Fruit fly (Drosophila melanogaster) whole organism, prepupa: ENCODE measurements around the gene mldr.

Source experiments
- Blimp-1 ChIP-seq: fragments of 200-800 bp; sonication (Bioruptor generic); optimal IDR thresholded peaks from 3 replicates; lab custom pipeline; 2017; ENCODE audit warnings: missing biosample characterization, missing genetic modification characterization, mild to moderate bottlenecking, moderate library complexity, missing genetic modification reagents
- CG10669 ChIP-seq: fragments of 200-800 bp; sonication (Bioruptor generic); optimal IDR thresholded peaks from 3 replicates; lab custom pipeline; 2018; ENCODE audit warnings: missing biosample characterization, mild to moderate bottlenecking, missing genetic modification characterization, moderate library complexity
- CG11294 ChIP-seq: fragments of 200-800 bp; sonication (Bioruptor generic); IDR thresholded peaks from 2 replicates; pipeline ENCODE4 v1.3.6; 2022; ENCODE audit warnings: missing biosample characterization, missing genetic modification characterization
- CG11762 ChIP-seq: fragments of 200-800 bp; sonication (Bioruptor generic); optimal IDR thresholded peaks from 3 replicates; lab custom pipeline; 2016; ENCODE audit warnings: missing biosample characterization, missing genetic modification characterization; ENCODE audit not compliant: insufficient read depth
- CG11902 ChIP-seq: fragments of 200-800 bp; sonication (Bioruptor generic); optimal IDR thresholded peaks from 3 replicates; lab custom pipeline; 2016; ENCODE audit warnings: missing biosample characterization, missing genetic modification characterization
- CG15336 ChIP-seq: fragments of 200-800 bp; sonication (Bioruptor generic); IDR thresholded peaks from 2 replicates; pipeline ENCODE4 v1.3.6; 2022; ENCODE audit warnings: missing biosample characterization, missing genetic modification characterization
- CG1621 ChIP-seq: fragments of 200-800 bp; sonication (Bioruptor generic); optimal IDR thresholded peaks from 3 replicates; lab custom pipeline; 2018; ENCODE audit warnings: missing biosample characterization, mild to moderate bottlenecking, missing genetic modification characterization
- CG16779 ChIP-seq: fragments of 200-800 bp; sonication (Bioruptor generic); optimal IDR thresholded peaks from 3 replicates; lab custom pipeline; 2017; ENCODE audit warnings: missing biosample characterization, mild to moderate bottlenecking, missing genetic modification characterization
- CG3032 ChIP-seq: fragments of 200-800 bp; optimal IDR thresholded peaks from 2 replicates; lab custom pipeline; 2019; ENCODE audit warnings: missing biosample characterization, mild to moderate bottlenecking, missing genetic modification characterization, moderate library complexity
- CG32006 ChIP-seq: fragments of 200-800 bp; sonication (Bioruptor generic); optimal IDR thresholded peaks from 3 replicates; lab custom pipeline; 2017; ENCODE audit warnings: missing biosample characterization, mild to moderate bottlenecking, missing genetic modification characterization
- CG3919 ChIP-seq: fragments of 200-800 bp; sonication (Bioruptor generic); optimal IDR thresholded peaks from 3 replicates; lab custom pipeline; 2016; ENCODE audit warnings: missing biosample characterization, missing genetic modification characterization
- CG4318 ChIP-seq: fragments of 200-800 bp; sonication (Bioruptor generic); optimal IDR thresholded peaks from 3 replicates; lab custom pipeline; 2017; ENCODE audit warnings: missing biosample characterization, mild to moderate bottlenecking, missing genetic modification characterization
- CG6276 ChIP-seq: fragments of 200-800 bp; sonication (Bioruptor generic); optimal IDR thresholded peaks from 2 replicates; lab custom pipeline; 2017; ENCODE audit warnings: missing biosample characterization, mild to moderate bottlenecking, missing genetic modification characterization
- CG6792 ChIP-seq: fragments of 200-800 bp; sonication (Bioruptor generic); optimal IDR thresholded peaks from 3 replicates; lab custom pipeline; 2016; ENCODE audit warnings: missing biosample characterization, missing genetic modification characterization
- CG6854 ChIP-seq: fragments of 200-800 bp; sonication (Bioruptor generic); optimal IDR thresholded peaks from 2 replicates; lab custom pipeline; 2017; ENCODE audit warnings: missing biosample characterization, mild to moderate bottlenecking, missing genetic modification characterization
- CG8119 ChIP-seq: fragments of 200-800 bp; sonication (Bioruptor generic); IDR thresholded peaks from 3 replicates; pipeline ENCODE4 v1.3.6; 2022; ENCODE audit warnings: missing biosample characterization, missing genetic modification characterization
- CG8319 ChIP-seq: fragments of 200-800 bp; sonication (Bioruptor generic); optimal IDR thresholded peaks from 3 replicates; lab custom pipeline; 2016; ENCODE audit warnings: missing biosample characterization, missing genetic modification characterization
- CG8632 ChIP-seq: fragments of 200-800 bp; sonication (Bioruptor generic); optimal IDR thresholded peaks from 3 replicates; lab custom pipeline; 2016; ENCODE audit warnings: missing biosample characterization, missing genetic modification characterization
- Eip75B ChIP-seq: fragments of 200-800 bp; sonication (Bioruptor generic); optimal IDR thresholded peaks from 3 replicates; lab custom pipeline; 2016; ENCODE audit warnings: missing biosample characterization, missing genetic modification characterization
- Eip78C ChIP-seq: fragments of 200-800 bp; sonication (Bioruptor generic); peaks from one replicate; lab custom pipeline; 2016; ENCODE audit warnings: missing biosample characterization, missing genetic modification characterization
- Eip93F ChIP-seq: fragments of 200-800 bp; sonication (Bioruptor generic); optimal IDR thresholded peaks from 2 replicates; lab custom pipeline; 2016; ENCODE audit warnings: missing biosample characterization, mild to moderate bottlenecking, missing genetic modification characterization
- Ets96B ChIP-seq: fragments of 200-800 bp; optimal IDR thresholded peaks from 2 replicates; lab custom pipeline; 2019; ENCODE audit warnings: missing biosample characterization, mild to moderate bottlenecking, missing genetic modification characterization, moderate library complexity
- Hr39 ChIP-seq: fragments of 200-800 bp; sonication (Bioruptor generic); optimal IDR thresholded peaks from 2 replicates; lab custom pipeline; 2016; ENCODE audit warnings: missing biosample characterization, missing genetic modification characterization
- Lpt ChIP-seq: fragments of 200-800 bp; sonication (Bioruptor generic); optimal IDR thresholded peaks from 3 replicates; lab custom pipeline; 2016; ENCODE audit warnings: missing biosample characterization, missing genetic modification characterization
- OdsH ChIP-seq: fragments of 200-800 bp; sonication (Bioruptor generic); optimal IDR thresholded peaks from 3 replicates; lab custom pipeline; 2016; ENCODE audit warnings: missing biosample characterization, missing genetic modification characterization
- Smox ChIP-seq: fragments of 200-800 bp; sonication (Bioruptor generic); optimal IDR thresholded peaks from 3 replicates; lab custom pipeline; 2016; ENCODE audit warnings: missing biosample characterization, missing genetic modification characterization
- Sox102F ChIP-seq: fragments of 200-800 bp; sonication (Bioruptor generic); optimal IDR thresholded peaks from 2 replicates; lab custom pipeline; 2016; ENCODE audit warnings: missing biosample characterization, mild to moderate bottlenecking, missing genetic modification characterization
- Sox14 ChIP-seq: fragments of 200-800 bp; sonication (Bioruptor generic); optimal IDR thresholded peaks from 3 replicates; lab custom pipeline; 2016; ENCODE audit warnings: missing biosample characterization, missing genetic modification characterization
- Sox15 ChIP-seq: fragments of 200-800 bp; sonication (Bioruptor generic); optimal IDR thresholded peaks from 3 replicates; lab custom pipeline; 2016; ENCODE audit warnings: missing biosample characterization, missing genetic modification characterization
- cyc ChIP-seq: fragments of 200-800 bp; sonication (Bioruptor generic); optimal IDR thresholded peaks from 3 replicates; lab custom pipeline; 2016; ENCODE audit warnings: missing biosample characterization, missing genetic modification characterization
- dac ChIP-seq: fragments of 200-800 bp; sonication (Bioruptor generic); optimal IDR thresholded peaks from 2 replicates; lab custom pipeline; 2017; ENCODE audit warnings: missing biosample characterization, mild to moderate bottlenecking, missing genetic modification characterization
- dsx ChIP-seq: fragments of 200-800 bp; optimal IDR thresholded peaks from 3 replicates; lab custom pipeline; 2019; ENCODE audit warnings: missing biosample characterization, mild to moderate bottlenecking, missing genetic modification characterization, moderate library complexity; ENCODE audit not compliant: poor library complexity, severe bottlenecking
- eg ChIP-seq: fragments of 200-800 bp; sonication (Bioruptor generic); IDR thresholded peaks from 3 replicates; pipeline ENCODE4 v1.3.6; 2022; ENCODE audit warnings: missing biosample characterization, missing genetic modification characterization
- fd59A ChIP-seq: fragments of 200-800 bp; sonication (Bioruptor generic); optimal IDR thresholded peaks from 2 replicates; lab custom pipeline; 2017; ENCODE audit warnings: missing biosample characterization, mild to moderate bottlenecking, missing genetic modification characterization, missing genetic modification reagents
- fd85E ChIP-seq: fragments of 200-800 bp; sonication (Bioruptor generic); optimal IDR thresholded peaks from 3 replicates; lab custom pipeline; 2016; ENCODE audit warnings: missing biosample characterization, missing genetic modification characterization
- fkh ChIP-seq: fragments of 200-800 bp; sonication (Bioruptor generic); optimal IDR thresholded peaks from 3 replicates; lab custom pipeline; 2017; ENCODE audit warnings: missing biosample characterization, mild to moderate bottlenecking, missing genetic modification characterization, moderate library complexity
- lz ChIP-seq: fragments of 200-800 bp; sonication (Bioruptor generic); optimal IDR thresholded peaks from 3 replicates; lab custom pipeline; 2016; ENCODE audit warnings: missing biosample characterization, missing genetic modification characterization
- pdm3 ChIP-seq: fragments of 200-800 bp; sonication (Bioruptor generic); optimal IDR thresholded peaks from 3 replicates; lab custom pipeline; 2016; ENCODE audit warnings: missing biosample characterization, missing genetic modification characterization
- salr ChIP-seq, 2 experiments: fragments of 200-800 bp; sonication (Bioruptor generic); optimal IDR thresholded peaks; 3 replicates each; lab custom pipeline; 2016 to 2018; ENCODE audit warnings: missing biosample characterization in 2 of 2, missing genetic modification characterization in 2 of 2, mild to moderate bottlenecking in 1 of 2
- spab ChIP-seq: fragments of 200-800 bp; sonication (Bioruptor generic); optimal IDR thresholded peaks from 2 replicates; lab custom pipeline; 2017; ENCODE audit warnings: missing biosample characterization, mild to moderate bottlenecking, missing genetic modification characterization, missing genetic modification reagents
- ss ChIP-seq, 2 experiments: fragments of 200-800 bp; sonication (Bioruptor generic); optimal IDR thresholded peaks; 2 replicates in 1 of 2; 3 replicates in 1 of 2; lab custom pipeline; 2017 to 2018; ENCODE audit warnings: mild to moderate bottlenecking in 2 of 2, missing biosample characterization in 2 of 2, missing genetic modification characterization in 2 of 2, moderate library complexity in 1 of 2
- svp ChIP-seq: fragments of 200-800 bp; sonication (Bioruptor generic); peaks from one replicate; lab custom pipeline; 2016; ENCODE audit warnings: missing biosample characterization, missing genetic modification characterization
- topi ChIP-seq: fragments of 200-800 bp; sonication (Bioruptor generic); optimal IDR thresholded peaks from 3 replicates; lab custom pipeline; 2016; ENCODE audit warnings: missing biosample characterization, missing genetic modification characterization
- vri ChIP-seq: fragments of 200-800 bp; sonication (Bioruptor generic); optimal IDR thresholded peaks from 3 replicates; lab custom pipeline; 2016; ENCODE audit warnings: missing biosample characterization, mild to moderate bottlenecking, missing genetic modification characterization

The mldr gene

DNA sequence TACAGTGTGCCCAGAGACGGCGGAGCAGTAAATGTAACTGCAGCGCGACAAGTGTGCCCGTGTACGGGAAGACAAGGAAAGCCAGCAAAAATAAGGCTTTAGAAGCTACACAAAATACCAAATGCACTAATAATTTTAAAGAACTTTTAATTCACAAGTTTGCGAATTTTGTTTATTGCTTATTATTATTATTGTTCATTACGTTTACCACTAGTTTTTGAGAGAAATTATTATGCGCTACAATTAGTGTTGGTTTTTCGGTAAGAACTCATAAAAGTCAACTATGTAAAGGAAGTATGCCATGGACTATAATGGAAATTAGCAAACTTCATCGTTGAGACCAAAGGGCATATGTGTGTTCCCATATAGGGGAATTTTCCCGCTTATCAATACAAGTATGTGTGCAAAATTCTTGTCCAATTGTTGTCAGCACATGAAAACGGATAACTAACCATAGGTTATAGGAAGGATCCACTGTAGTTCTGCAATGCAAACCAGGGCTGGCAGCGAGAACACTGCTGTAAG is 23.9 kb upstream of the mldr start, which contains the start of gene schlank (continued):
- TF ChIP-seq Sox14 (GFP tag; lab: Kevin White, UChicago) (peak; percentile 42), Hr39 (GFP tag; lab: Kevin White, UChicago) (peak; percentile 70), CG4318 (GFP tag; lab: Kevin White, UChicago) (no peak), CG15336 (peak; percentile 62), CG3919 (GFP tag; lab: Kevin White, UChicago) (peak; percentile 41), CG8119 (GFP tag; lab: Robert Waterston, UW) (peak; percentile 59), dsx (peak; percentile 51), topi (GFP tag; lab: Kevin White, UChicago) (peak; percentile 43), cyc (GFP tag; lab: Kevin White, UChicago) (peak; percentile 61), ss (GFP tag; optimal IDR thresholded peaks at IDR 0.05; lab: Kevin White, UChicago) (no peak), CG11294 (GFP tag; lab: Robert Waterston, UW) (peak; percentile 29; the same call in 1 of the 2 replicates), CG11762 (GFP tag; lab: Kevin White, UChicago) (peak; percentile 16), fd59A (peak; percentile 12), Eip93F (GFP tag; lab: Kevin White, UChicago) (no peak), CG8319 (GFP tag; lab: Kevin White, UChicago) (peak; percentile 44), vri (GFP tag; lab: Kevin White, UChicago) (peak; percentile 32), CG6276 (GFP tag; lab: Kevin White, UChicago) (no peak), Lpt (GFP tag; lab: Kevin White, UChicago) (no peak), lz (peak; percentile 59), Blimp-1 (GFP tag; lab: Kevin White, UChicago) (peak; percentile 5), Eip75B (GFP tag; lab: Kevin White, UChicago) (peak; percentile 63), Eip78C (GFP tag; lab: Kevin White, UChicago) (peak; percentile 85), CG32006 (no peak), CG11902 (GFP tag; lab: Kevin White, UChicago) (peak; percentile 49), CG6854 (GFP tag; lab: Kevin White, UChicago) (no peak)

DNA sequence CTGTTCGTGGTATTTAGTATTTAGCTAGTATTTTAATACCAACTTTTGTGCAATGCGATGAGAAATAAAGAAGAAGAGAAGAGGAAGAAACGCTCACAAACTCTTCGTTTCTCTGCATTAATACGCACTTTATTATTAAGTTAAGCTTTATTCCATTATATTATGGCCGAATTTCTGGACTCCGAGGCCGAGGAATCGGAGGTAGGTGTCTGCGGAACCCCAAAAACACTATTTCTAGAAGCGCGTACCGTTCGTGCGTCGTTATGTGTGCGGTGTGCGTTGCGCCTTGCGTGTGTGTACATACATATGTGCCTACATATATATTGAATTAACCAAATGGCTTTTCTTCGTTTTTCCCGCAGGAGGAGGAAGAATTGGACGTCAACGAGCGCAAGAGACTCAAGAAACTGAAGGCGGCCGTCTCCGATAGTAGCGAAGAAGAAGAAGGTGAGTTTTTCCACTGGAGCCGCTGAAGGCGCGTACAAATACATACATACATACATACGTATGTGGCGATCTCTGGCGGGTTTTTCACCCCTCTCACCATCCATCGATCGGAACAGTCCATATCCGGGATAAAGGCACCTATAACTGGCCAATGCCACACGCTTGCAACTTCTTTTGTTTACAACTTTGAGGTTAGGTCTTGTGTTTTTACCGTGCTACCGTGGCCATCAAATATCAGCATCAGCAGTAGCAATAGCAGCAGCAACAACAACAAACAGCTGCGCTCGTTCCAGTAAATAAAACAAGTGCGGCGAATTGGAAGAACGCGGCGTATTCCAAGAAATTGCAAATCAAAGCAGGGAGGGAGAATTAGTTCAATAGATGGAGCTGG is 23.1 kb upstream of the mldr start, which contains the start of gene Spt6:
Gene Spt6, plus strand, starts transcription at position 53 of the 838 bp plus-strand sequence.
- TF ChIP-seq CG1621 (tag; lab: Kevin White, UChicago) (peak; percentile 23), Blimp-1 (GFP tag; lab: Kevin White, UChicago) (no peak), ss (GFP tag; optimal IDR thresholded peaks at IDR 0.05; lab: Kevin White, UChicago) (peak in 1 of 2 experiments; percentile 8), Eip78C (GFP tag; lab: Kevin White, UChicago) (peak; percentile 5), Sox14 (GFP tag; lab: Kevin White, UChicago) (no peak), svp (GFP tag; lab: Kevin White, UChicago) (peak; percentile 34)

DNA sequence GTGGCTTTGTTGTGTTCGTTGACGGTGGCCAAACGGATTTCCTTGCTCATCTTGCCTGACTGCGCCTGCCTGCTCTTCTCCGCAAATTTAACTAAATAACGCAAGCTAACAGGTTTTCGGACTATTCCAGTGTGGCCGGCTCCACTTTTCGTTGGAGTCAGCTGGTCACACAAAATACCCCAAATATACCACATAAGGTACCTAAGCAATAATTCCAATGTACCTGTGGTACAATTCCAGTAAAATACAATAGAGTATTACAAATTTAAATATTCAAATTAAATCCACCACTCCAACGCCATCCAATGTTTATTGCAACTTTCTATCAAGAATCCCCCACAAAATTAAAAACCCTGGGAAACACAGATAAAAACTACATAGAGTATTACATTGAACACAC is 14.5 kb upstream of the mldr start, which contains the start of gene CG3566:
Gene CG3566, minus strand, starts transcription at position 135 of the 400 bp plus-strand sequence.
- no peak for TF ChIP-seq Sox15 (GFP tag; lab: Kevin White, UChicago)
- no peak for TF ChIP-seq CG32006
- no peak for TF ChIP-seq OdsH
- TF ChIP-seq CG3032 (tag; lab: Kevin White, UChicago), result no peak
- TF ChIP-seq pdm3, result no peak
- TF ChIP-seq CG8119 (GFP tag; lab: Robert Waterston, UW), result no peak
- TF ChIP-seq Ets96B, result no peak
- peak; percentile 12 for TF ChIP-seq Sox14 (GFP tag; lab: Kevin White, UChicago)
- no peak for TF ChIP-seq fkh (GFP tag; lab: Kevin White, UChicago)
- no peak for TF ChIP-seq Sox102F (GFP tag; lab: Kevin White, UChicago)
- TF ChIP-seq CG16779, result no peak
- no peak for TF ChIP-seq salr (GFP tag; optimal IDR thresholded peaks at IDR 0.05; lab: Kevin White, UChicago)
- no peak for TF ChIP-seq Smox (GFP tag; lab: Kevin White, UChicago)
- no peak for TF ChIP-seq fd59A
- no peak for TF ChIP-seq CG6792 (GFP tag; lab: Kevin White, UChicago)
- TF ChIP-seq CG10669 (GFP tag; lab: Kevin White, UChicago), result no peak
- TF ChIP-seq CG1621 (tag; lab: Kevin White, UChicago), result peak; percentile 12
- no peak for TF ChIP-seq eg (GFP tag; lab: Robert Waterston, UW)
- TF ChIP-seq fd85E (GFP tag; lab: Kevin White, UChicago), result no peak
- TF ChIP-seq CG3919 (GFP tag; lab: Kevin White, UChicago), result no peak
- no peak for TF ChIP-seq Lpt (GFP tag; lab: Kevin White, UChicago)
- TF ChIP-seq spab, result no peak
- no peak for TF ChIP-seq CG8632 (GFP tag; lab: Kevin White, UChicago)
- TF ChIP-seq Hr39 (GFP tag; lab: Kevin White, UChicago), result no peak
- no peak for TF ChIP-seq CG11762 (GFP tag; lab: Kevin White, UChicago)
- TF ChIP-seq dac (GFP tag; lab: Kevin White, UChicago), result no peak
